Worm (Caenorhabditis elegans) whole organism, L1 larva: Measurements from ENCODE around the gene ins-10.

Experiments used
- C04F5.9 ChIP-seq: sonication (generic microtip); optimal IDR thresholded peaks from 2 replicates; lab custom pipeline; 2016; ENCODE audit warnings: missing genetic modification characterization, missing compliant biosample characterization
- C34B4.2 ChIP-seq: sonication (generic microtip); optimal IDR thresholded peaks from 2 replicates; lab custom pipeline; 2017; ENCODE audit warnings: mild to moderate bottlenecking, missing genetic modification characterization, missing compliant biosample characterization
- F16B12.6 ChIP-seq: fragments of 150-350 bp; optimal IDR thresholded peaks from 2 replicates; lab custom pipeline; 2014; ENCODE audit warnings: missing biosample characterization, missing genetic modification characterization
- aha-1 ChIP-seq: fragments of 150-350 bp; optimal IDR thresholded peaks from 2 replicates; lab custom pipeline; 2014; ENCODE audit warnings: missing biosample characterization, missing genetic modification characterization
- blmp-1 ChIP-seq: fragments of 150-350 bp; optimal IDR thresholded peaks from 2 replicates; lab custom pipeline; 2014; ENCODE audit warnings: missing biosample characterization, missing genetic modification characterization
- ceh-8 ChIP-seq: fragments of 200-800 bp; sonication (Bioruptor generic); optimal IDR thresholded peaks from 2 replicates; lab custom pipeline; 2018; ENCODE audit warnings: mild to moderate bottlenecking, missing genetic modification characterization, moderate library complexity, missing compliant biosample characterization
- ceh-82 ChIP-seq, 3 experiments: fragments of 150-350 bp in 1 of 3; sonication (generic microtip) in 2 of 3; optimal IDR thresholded peaks; 2 replicates each; lab custom pipeline; 2014 to 2017; ENCODE audit warnings: missing biosample characterization in 3 of 3, missing genetic modification characterization in 3 of 3
- ceh-88 ChIP-seq: fragments of 200-800 bp; sonication (Bioruptor generic); IDR thresholded peaks from 2 replicates; pipeline ENCODE4 v1.3.6; 2022; ENCODE audit warnings: missing genetic modification characterization, missing compliant biosample characterization
- dsc-1 ChIP-seq: sonication (generic microtip); optimal IDR thresholded peaks from 2 replicates; lab custom pipeline; 2016; ENCODE audit warnings: mild to moderate bottlenecking, missing genetic modification characterization, missing compliant biosample characterization
- efl-1 ChIP-seq, 4 experiments: fragments of 150-350 bp; optimal IDR thresholded peaks in 3 of 4; peaks in 1 of 4; 1 replicate in 1 of 4; 2 replicates in 3 of 4; lab custom pipeline; 2014; ENCODE audit warnings: missing biosample characterization in 2 of 4, missing genetic modification characterization in 2 of 4, missing genetic modification reagents in 2 of 4
- efl-3 ChIP-seq: fragments of 200-800 bp; sonication (Bioruptor generic); optimal IDR thresholded peaks from 2 replicates; lab custom pipeline; 2018; ENCODE audit warnings: mild to moderate bottlenecking, missing genetic modification characterization, missing compliant biosample characterization
- egl-27 ChIP-seq, 2 experiments: fragments of 150-350 bp in 1 of 2; sonication (generic microtip); optimal IDR thresholded peaks; 3 replicates each; lab custom pipeline; 2017 to 2018; ENCODE audit warnings: missing biosample characterization in 2 of 2, missing genetic modification characterization in 2 of 2, missing genetic modification reagents in 2 of 2
- elt-2 ChIP-seq: sonication (generic microtip); optimal IDR thresholded peaks from 2 replicates; lab custom pipeline; 2016; ENCODE audit warnings: missing genetic modification characterization, mild to moderate bottlenecking, inconsistent platforms, missing compliant biosample characterization, missing genetic modification reagents
- ets-5 ChIP-seq: fragments of 200-800 bp; sonication (Bioruptor generic); IDR thresholded peaks from 2 replicates; pipeline ENCODE4 v1.3.6; 2022; ENCODE audit warnings: missing genetic modification characterization, missing compliant biosample characterization
- fkh-10 ChIP-seq: sonication (generic microtip); optimal IDR thresholded peaks from 2 replicates; lab custom pipeline; 2017; ENCODE audit warnings: missing biosample characterization, missing genetic modification reagents, missing genetic modification characterization
- fkh-4 ChIP-seq: sonication (generic microtip); optimal IDR thresholded peaks from 2 replicates; lab custom pipeline; 2016; ENCODE audit warnings: missing compliant biosample characterization, missing genetic modification characterization, borderline replicate concordance
- fkh-8 ChIP-seq: sonication (generic microtip); optimal IDR thresholded peaks from 2 replicates; lab custom pipeline; 2016; ENCODE audit warnings: mild to moderate bottlenecking, missing genetic modification characterization, missing compliant biosample characterization
- fos-1 ChIP-seq: fragments of 150-350 bp; optimal IDR thresholded peaks from 2 replicates; lab custom pipeline; 2014; ENCODE audit warnings: missing biosample characterization, missing genetic modification characterization
- grh-1 ChIP-seq: fragments of 200-800 bp; sonication (Bioruptor generic); IDR thresholded peaks from 2 replicates; pipeline ENCODE4 v1.3.6; 2022; ENCODE audit warnings: missing genetic modification reagents, missing genetic modification characterization, missing compliant biosample characterization
- hpl-2 ChIP-seq: fragments of 150-350 bp; optimal IDR thresholded peaks from 2 replicates; lab custom pipeline; 2014; ENCODE audit warnings: missing biosample characterization, missing genetic modification reagents, missing genetic modification characterization
- lin-13 ChIP-seq: fragments of 150-350 bp; optimal IDR thresholded peaks from 2 replicates; lab custom pipeline; 2014; ENCODE audit warnings: missing biosample characterization, missing genetic modification reagents, missing genetic modification characterization
- lin-14 ChIP-seq: fragments of 200-800 bp; sonication (Bioruptor generic); optimal IDR thresholded peaks from 2 replicates; lab custom pipeline; 2018; ENCODE audit warnings: mild to moderate bottlenecking, missing genetic modification characterization, moderate library complexity, missing compliant biosample characterization
- lin-35 ChIP-seq, 2 experiments: fragments of 150-350 bp; optimal IDR thresholded peaks; 2 replicates each; lab custom pipeline; 2014; ENCODE audit warnings: missing biosample characterization in 2 of 2, missing genetic modification characterization in 2 of 2, missing genetic modification reagents in 2 of 2
- lin-39 ChIP-seq: fragments of 150-350 bp; optimal IDR thresholded peaks from 2 replicates; lab custom pipeline; 2014; ENCODE audit warnings: missing biosample characterization, missing genetic modification reagents, missing genetic modification characterization
- lsy-2 ChIP-seq, 2 experiments: fragments of 150-350 bp; optimal IDR thresholded peaks; 2 replicates each; lab custom pipeline; 2014; ENCODE audit warnings: missing biosample characterization in 2 of 2, missing genetic modification characterization in 2 of 2
- mab-9 ChIP-seq: fragments of 200-800 bp; sonication (Bioruptor generic); IDR thresholded peaks from 2 replicates; pipeline ENCODE4 v1.3.6; 2022; ENCODE audit warnings: missing genetic modification reagents, missing genetic modification characterization, missing compliant biosample characterization
- mdl-1 ChIP-seq, 2 experiments: fragments of 150-350 bp; optimal IDR thresholded peaks; 2 replicates each; lab custom pipeline; 2014 to 2017; ENCODE audit warnings: missing biosample characterization in 2 of 2, missing genetic modification characterization in 2 of 2, inconsistent platforms in 1 of 2
- nhr-11 ChIP-seq: fragments of 150-350 bp; optimal IDR thresholded peaks from 2 replicates; lab custom pipeline; 2014; ENCODE audit warnings: missing biosample characterization, missing genetic modification characterization
- nhr-237 ChIP-seq: fragments of 150-350 bp; optimal IDR thresholded peaks from 2 replicates; lab custom pipeline; 2014; ENCODE audit warnings: missing biosample characterization, missing genetic modification characterization
- nhr-28 ChIP-seq: fragments of 150-350 bp; optimal IDR thresholded peaks from 2 replicates; lab custom pipeline; 2014; ENCODE audit warnings: missing biosample characterization, missing genetic modification characterization
- nhr-47 ChIP-seq: sonication (generic microtip); optimal IDR thresholded peaks from 2 replicates; lab custom pipeline; 2016; ENCODE audit warnings: mild to moderate bottlenecking, missing genetic modification characterization, moderate library complexity, missing compliant biosample characterization
- nhr-71 ChIP-seq: sonication (generic microtip); optimal IDR thresholded peaks from 2 replicates; lab custom pipeline; 2016; ENCODE audit warnings: mild to moderate bottlenecking, missing genetic modification characterization, moderate library complexity, missing compliant biosample characterization
- nhr-76 ChIP-seq: sonication (generic microtip); optimal IDR thresholded peaks from 2 replicates; lab custom pipeline; 2017; ENCODE audit warnings: missing biosample characterization, missing genetic modification characterization
- nhr-85 ChIP-seq: sonication (generic microtip); peaks from one replicate; lab custom pipeline; 2016; ENCODE audit warnings: missing genetic modification characterization, inconsistent platforms, missing compliant biosample characterization
- nhr-90 ChIP-seq: sonication (generic microtip); optimal IDR thresholded peaks from 2 replicates; lab custom pipeline; 2016; ENCODE audit warnings: mild to moderate bottlenecking, missing genetic modification characterization, missing compliant biosample characterization; ENCODE audit not compliant: poor library complexity
- pag-3 ChIP-seq: sonication (generic microtip); optimal IDR thresholded peaks from 2 replicates; lab custom pipeline; 2017; ENCODE audit warnings: missing genetic modification characterization, mild to moderate bottlenecking, missing compliant biosample characterization, antibody characterized with exemption, borderline replicate concordance; ENCODE audit not compliant: insufficient read depth
- pax-3 ChIP-seq: fragments of 200-800 bp; sonication (Bioruptor generic); optimal IDR thresholded peaks from 2 replicates; lab custom pipeline; 2018; ENCODE audit warnings: mild to moderate bottlenecking, missing genetic modification characterization, moderate library complexity, missing compliant biosample characterization
- snpc-4 ChIP-seq: fragments of 150-350 bp; optimal IDR thresholded peaks from 2 replicates; lab custom pipeline; 2014; ENCODE audit warnings: missing biosample characterization, missing genetic modification characterization
- snu-23 ChIP-seq: sonication (generic microtip); optimal IDR thresholded peaks from 2 replicates; lab custom pipeline; 2016; ENCODE audit warnings: missing genetic modification characterization, missing compliant biosample characterization
- sox-4 ChIP-seq: sonication (generic microtip); optimal IDR thresholded peaks from 2 replicates; lab custom pipeline; 2016; ENCODE audit warnings: missing genetic modification characterization, missing compliant biosample characterization
- sptf-1 ChIP-seq: fragments of 150-350 bp; optimal IDR thresholded peaks from 2 replicates; lab custom pipeline; 2014; ENCODE audit warnings: missing biosample characterization, missing genetic modification characterization
- sup-37 ChIP-seq: fragments of 200-800 bp; sonication (Bioruptor generic); optimal IDR thresholded peaks from 2 replicates; lab custom pipeline; 2018; ENCODE audit warnings: mild to moderate bottlenecking, missing genetic modification characterization, missing compliant biosample characterization
- swsn-7 ChIP-seq: sonication (generic microtip); optimal IDR thresholded peaks from 2 replicates; lab custom pipeline; 2016; ENCODE audit warnings: missing genetic modification characterization, missing compliant biosample characterization
- unc-62 ChIP-seq: fragments of 150-350 bp; optimal IDR thresholded peaks from 2 replicates; lab custom pipeline; 2014; ENCODE audit warnings: missing biosample characterization, missing genetic modification reagents, missing genetic modification characterization
- unc-86 ChIP-seq: sonication (generic microtip); optimal IDR thresholded peaks from 2 replicates; lab custom pipeline; 2016; ENCODE audit warnings: missing genetic modification characterization, missing compliant biosample characterization
- unc-98 ChIP-seq: fragments of 200-800 bp; sonication (Bioruptor generic); IDR thresholded peaks from 2 replicates; pipeline ENCODE4 v1.3.6; 2022; ENCODE audit warnings: missing genetic modification characterization, missing compliant biosample characterization
- xbp-1 ChIP-seq: sonication (generic microtip); optimal IDR thresholded peaks from 2 replicates; lab custom pipeline; 2016; ENCODE audit warnings: missing genetic modification characterization, missing compliant biosample characterization
- zag-1 ChIP-seq: fragments of 150-350 bp; optimal IDR thresholded peaks from 2 replicates; lab custom pipeline; 2014; ENCODE audit warnings: missing biosample characterization, missing genetic modification characterization

ins-10 gene

DNA sequence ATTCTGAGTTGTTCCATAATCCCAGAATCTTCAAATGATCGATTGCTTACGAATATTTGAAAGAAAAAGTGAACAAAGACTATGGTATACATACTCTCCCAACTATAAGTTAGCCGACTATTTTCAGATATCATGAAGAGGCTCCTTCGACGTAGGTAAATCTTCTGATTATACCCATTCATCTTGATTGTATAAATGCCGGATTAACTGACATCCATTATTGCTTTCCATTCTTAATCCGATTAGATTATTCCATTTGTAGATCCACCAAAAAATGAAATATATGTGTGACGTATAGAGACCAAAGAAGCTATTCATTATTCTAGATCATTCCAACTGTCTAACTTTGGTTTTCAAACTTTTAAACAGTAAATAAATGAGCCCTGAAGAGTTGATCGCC is 40.3 kb upstream of the ins-10 start:
- TF ChIP-seq lin-35 (GFP tag; optimal IDR thresholded peaks at IDR 0.05; lab: Kevin White, UChicago), result no peak
- no peak for TF ChIP-seq unc-98 (GFP tag; lab: Robert Waterston, UW)
- no peak for TF ChIP-seq sup-37 (GFP tag; lab: Kevin White, UChicago)
- TF ChIP-seq ceh-8 (GFP tag; lab: Kevin White, UChicago), result no peak
- no peak for TF ChIP-seq sptf-1 (tag; lab: Kevin White, UChicago)
- TF ChIP-seq nhr-11, result no peak
- TF ChIP-seq C34B4.2 (tag; lab: Kevin White, UChicago), result no peak
- no peak for TF ChIP-seq unc-62 (GFP tag; lab: Kevin White, UChicago)
- no peak for TF ChIP-seq lin-39 (tag; lab: Kevin White, UChicago)
- no peak for TF ChIP-seq egl-27 (tag; optimal IDR thresholded peaks at IDR 0.05; lab: Kevin White, UChicago)
- TF ChIP-seq nhr-90 (tag; lab: Kevin White, UChicago), result no peak
- peak; percentile 86 for TF ChIP-seq pax-3 (tag; lab: Kevin White, UChicago)
- no peak for TF ChIP-seq ceh-82 (tag; optimal IDR thresholded peaks at IDR 0.05; lab: Kevin White, UChicago)
- TF ChIP-seq hpl-2 (GFP tag; lab: Kevin White, UChicago), result no peak
- TF ChIP-seq pag-3 (tag; lab: Kevin White, UChicago), result no peak
- no peak for TF ChIP-seq xbp-1 (tag; lab: Kevin White, UChicago)
- no peak for TF ChIP-seq nhr-76
- TF ChIP-seq nhr-71 (tag; lab: Kevin White, UChicago), result peak; percentile 12
- TF ChIP-seq fos-1 (tag; lab: Kevin White, UChicago), result no peak
- no peak for TF ChIP-seq mab-9 (GFP tag; lab: Robert Waterston, UW)
- TF ChIP-seq nhr-237 (tag; lab: Kevin White, UChicago), result no peak
- no peak for TF ChIP-seq efl-3 (GFP tag; lab: Kevin White, UChicago)
- no peak for TF ChIP-seq lin-13 (GFP tag; lab: Kevin White, UChicago)
- no peak for TF ChIP-seq nhr-28 (tag; lab: Kevin White, UChicago)
- TF ChIP-seq zag-1 (tag; lab: Kevin White, UChicago), result no peak
- TF ChIP-seq dsc-1 (tag; lab: Kevin White, UChicago), result peak; percentile 59
- peak; percentile 37 for TF ChIP-seq fkh-8
- TF ChIP-seq fkh-10 (GFP tag; lab: Kevin White, UChicago), result no peak
- peak; percentile 47 for TF ChIP-seq nhr-47 (tag; lab: Kevin White, UChicago)
- TF ChIP-seq sox-4 (tag; lab: Kevin White, UChicago), result peak; percentile 19
- no peak for TF ChIP-seq swsn-7 (tag; lab: Kevin White, UChicago)
- TF ChIP-seq aha-1 (tag; lab: Kevin White, UChicago), result no peak
- TF ChIP-seq nhr-85 (tag; lab: Kevin White, UChicago), result no peak
- no peak for TF ChIP-seq lsy-2 (tag; optimal IDR thresholded peaks at IDR 0.05; lab: Kevin White, UChicago)

DNA sequence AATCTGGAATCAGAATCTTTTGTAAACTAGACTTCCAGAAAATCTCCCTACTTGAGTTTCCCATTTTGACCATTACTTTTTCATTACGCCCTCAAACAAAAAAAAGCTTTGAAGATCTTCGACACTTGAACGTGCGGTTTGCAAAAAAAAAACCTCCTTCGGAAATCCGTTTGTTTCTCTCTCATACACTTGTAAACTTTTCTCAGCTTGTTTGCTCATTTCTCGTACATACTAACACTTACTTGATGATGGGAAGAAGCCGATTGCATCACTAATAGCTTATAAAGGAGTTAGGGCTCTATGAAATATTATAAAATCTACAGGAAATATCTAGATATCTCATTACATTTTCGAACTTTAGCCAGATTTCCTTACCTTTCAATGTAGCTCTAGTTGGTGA is 31.8 kb upstream of the ins-10 start:
- TF ChIP-seq lin-14 (GFP tag; lab: Kevin White, UChicago) (peak; percentile 22), fkh-10 (GFP tag; lab: Kevin White, UChicago) (peak; percentile 18), ceh-82 (tag; optimal IDR thresholded peaks at IDR 0.05; lab: Kevin White, UChicago) (peak in 1 of 3 experiments; percentile 1), lsy-2 (tag; optimal IDR thresholded peaks at IDR 0.05; lab: Kevin White, UChicago) (no peak), efl-1 (optimal IDR thresholded peaks at IDR 0.05; lab: Kevin White, UChicago) (no peak), efl-1 (GFP tag; optimal IDR thresholded peaks at IDR 0.05 in 1 of 2; lab: Kevin White, UChicago) (peak in 1 of 2 experiments; percentile 56)

DNA sequence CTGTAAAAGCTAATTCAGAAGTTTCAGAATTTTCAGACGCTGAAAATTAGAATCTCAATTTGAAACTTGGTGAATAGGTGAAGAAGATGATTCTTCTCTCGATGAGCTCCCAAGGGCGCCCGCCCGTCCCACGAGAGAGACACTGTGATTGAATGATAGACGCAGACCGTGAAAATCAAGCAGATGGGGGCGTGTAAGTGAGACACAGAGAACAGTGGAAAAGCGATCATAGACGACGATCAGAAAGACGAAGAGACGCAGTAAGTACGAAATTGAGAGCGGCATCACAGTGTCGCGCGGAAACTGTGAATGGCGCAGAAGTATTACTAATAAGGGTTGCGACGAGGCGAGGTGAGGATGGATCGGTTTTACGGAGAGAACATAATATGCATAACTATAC is 31.3 kb upstream of the ins-10 start:
- no peak for TF ChIP-seq ets-5 (GFP tag; lab: Robert Waterston, UW)
- peak; percentile 7 for TF ChIP-seq nhr-47 (tag; lab: Kevin White, UChicago)
- no peak for TF ChIP-seq C04F5.9 (tag; lab: Kevin White, UChicago)
- no peak for TF ChIP-seq elt-2 (tag; lab: Kevin White, UChicago)
- TF ChIP-seq sox-4 (tag; lab: Kevin White, UChicago), result no peak
- TF ChIP-seq pag-3 (tag; lab: Kevin White, UChicago), result no peak
- TF ChIP-seq fkh-4 (tag; lab: Kevin White, UChicago), result no peak
- no peak for TF ChIP-seq ceh-88 (GFP tag; lab: Robert Waterston, UW)
- peak in 1 of 2 experiments; percentile 17 for TF ChIP-seq lsy-2 (tag; optimal IDR thresholded peaks at IDR 0.05; lab: Kevin White, UChicago)
- no peak for TF ChIP-seq fkh-8
- TF ChIP-seq F16B12.6 (tag; lab: Kevin White, UChicago), result no peak
- no peak for TF ChIP-seq unc-86 (tag; lab: Kevin White, UChicago)
- no peak for TF ChIP-seq fkh-10 (GFP tag; lab: Kevin White, UChicago)
- no peak for TF ChIP-seq snpc-4 (tag; lab: Kevin White, UChicago)
- peak; percentile 74 for TF ChIP-seq blmp-1 (tag; lab: Kevin White, UChicago)
- no peak for TF ChIP-seq grh-1 (GFP tag; lab: Robert Waterston, UW)
- peak; percentile 53 for TF ChIP-seq snu-23
- no peak for TF ChIP-seq nhr-76
- peak in 1 of 2 experiments; percentile 0 for TF ChIP-seq mdl-1 (tag; optimal IDR thresholded peaks at IDR 0.05; lab: Kevin White, UChicago)
